Fruit fly (Drosophila melanogaster): ENCODE results near the gene Polr3C.

DNA sequence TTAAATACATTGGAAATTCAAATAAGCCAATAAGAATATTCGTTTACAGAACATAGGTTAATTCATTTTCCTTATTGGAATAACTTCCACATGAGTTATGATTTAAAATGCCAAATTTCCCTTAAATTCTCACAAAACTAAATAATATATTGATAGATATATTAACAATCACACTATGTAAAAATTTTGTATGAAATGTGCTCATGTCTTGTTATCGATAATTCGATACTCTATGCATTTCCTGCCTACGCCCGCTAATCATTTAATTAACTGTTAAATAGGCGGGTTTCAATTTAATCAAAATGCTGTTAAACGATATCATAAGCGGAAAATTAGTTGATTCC is 33.9 kb upstream of the Polr3C start, which contains the start of gene NANS:
- no peak for TF ChIP-seq CG9948 (tag; optimal IDR thresholded peaks at IDR 0.05)
- no peak for TF ChIP-seq rn (GFP tag; IDR thresholded peaks at IDR 0.05)
- no peak for TF ChIP-seq CG8159 (tag; optimal IDR thresholded peaks at IDR 0.05)
- no peak for TF ChIP-seq gl (tag; optimal IDR thresholded peaks at IDR 0.05)
- TF ChIP-seq Snoo (tag; optimal IDR thresholded peaks at IDR 0.05) = no peak
- TF ChIP-seq CG12605 (GFP tag; IDR thresholded peaks at IDR 0.05) = no peak
- TF ChIP-seq Pif1B (GFP tag; optimal IDR thresholded peaks at IDR 0.05) = no peak
- no peak for TF ChIP-seq Pif1A (GFP tag; optimal IDR thresholded peaks at IDR 0.05)
- TF ChIP-seq CG4496 (GFP tag; IDR thresholded peaks at IDR 0.05) = no peak
- TF ChIP-seq CG10348 (GFP tag; IDR thresholded peaks at IDR 0.05) = no peak

Measured in whole organism, pupa.